Fruit fly (Drosophila melanogaster) whole organism, wandering third instar larva: ENCODE measurements around the gene Sema1a.

Source experiments
- Abd-B ChIP-seq: fragments of >200 bp; optimal IDR thresholded peaks from 2 replicates; lab custom pipeline; 2017; ENCODE audit warnings: missing biosample characterization, missing genetic modification characterization
- CG32264 ChIP-seq: fragments of 200-800 bp; sonication (Bioruptor generic); optimal IDR thresholded peaks from 2 replicates; lab custom pipeline; 2016; ENCODE audit warnings: missing biosample characterization, missing genetic modification characterization
- CG9705 ChIP-seq: fragments of 200-800 bp; sonication (Bioruptor generic); optimal IDR thresholded peaks from 2 replicates; lab custom pipeline; 2018; ENCODE audit warnings: missing biosample characterization, mild to moderate bottlenecking, missing genetic modification characterization
- CrebA ChIP-seq: fragments of 200-800 bp; sonication (Bioruptor generic); optimal IDR thresholded peaks from 2 replicates; lab custom pipeline; 2016; ENCODE audit warnings: missing biosample characterization, mild to moderate bottlenecking, missing genetic modification characterization, borderline replicate concordance
- Dif ChIP-seq: fragments of 200-275, 200-300 bp; sonication (Bioruptor generic); optimal IDR thresholded peaks from 2 replicates; lab custom pipeline; 2018; ENCODE audit warnings: missing biosample characterization, missing genetic modification characterization; ENCODE audit not compliant: partially characterized antibody
- GATAd ChIP-seq: sonication (Bioruptor generic); optimal IDR thresholded peaks from 2 replicates; lab custom pipeline; 2016; ENCODE audit warnings: missing biosample characterization, missing genetic modification characterization
- HLH106 ChIP-seq: fragments of 200-800 bp; optimal IDR thresholded peaks from 3 replicates; lab custom pipeline; 2019; ENCODE audit warnings: missing biosample characterization, mild to moderate bottlenecking, missing genetic modification characterization, moderate library complexity
- Hnf4 ChIP-seq: fragments of 200-800 bp; sonication (Bioruptor generic); optimal IDR thresholded peaks from 2 replicates; lab custom pipeline; 2016; ENCODE audit warnings: missing biosample characterization, mild to moderate bottlenecking, missing genetic modification characterization
- Hr83 ChIP-seq: fragments of 200-300 bp; sonication (Bioruptor generic); optimal IDR thresholded peaks from 2 replicates; lab custom pipeline; 2016; ENCODE audit warnings: missing biosample characterization, mild to moderate bottlenecking, missing genetic modification characterization, moderate library complexity; ENCODE audit not compliant: poor library complexity, severe bottlenecking
- Jra ChIP-seq: sonication (Bioruptor generic); optimal IDR thresholded peaks from 2 replicates; lab custom pipeline; 2016; ENCODE audit warnings: missing biosample characterization, missing genetic modification characterization
- Mio ChIP-seq: sonication (Bioruptor generic); optimal IDR thresholded peaks from 2 replicates; lab custom pipeline; 2016; ENCODE audit warnings: missing biosample characterization, missing genetic modification characterization
- Myc ChIP-seq: fragments of >200 bp; optimal IDR thresholded peaks from 2 replicates; lab custom pipeline; 2017
- OdsH ChIP-seq: fragments of 200-800 bp; sonication (Bioruptor generic); optimal IDR thresholded peaks from 2 replicates; lab custom pipeline; 2016; ENCODE audit warnings: missing biosample characterization, mild to moderate bottlenecking, missing genetic modification characterization
- Rel ChIP-seq, 2 experiments: fragments of 200-800 bp; sonication (Bioruptor generic) in 1 of 2; optimal IDR thresholded peaks; 2 replicates in 1 of 2; 3 replicates in 1 of 2; lab custom pipeline; 2016 to 2019; ENCODE audit warnings: mild to moderate bottlenecking in 2 of 2, missing biosample characterization in 2 of 2, missing genetic modification characterization in 2 of 2, moderate library complexity in 1 of 2
- Sp1 ChIP-seq: fragments of 200-800 bp; sonication (Bioruptor generic); optimal IDR thresholded peaks from 3 replicates; lab custom pipeline; 2019; ENCODE audit warnings: missing biosample characterization, mild to moderate bottlenecking, missing genetic modification characterization, moderate library complexity
- Vsx2 ChIP-seq: fragments of 200-300, 225-300 bp; sonication (Bioruptor generic); optimal IDR thresholded peaks from 2 replicates; lab custom pipeline; 2018; ENCODE audit warnings: missing biosample characterization, missing genetic modification characterization; ENCODE audit not compliant: partially characterized antibody
- br ChIP-seq: fragments of 200-800 bp; sonication (Bioruptor generic); optimal IDR thresholded peaks from 2 replicates; lab custom pipeline; 2016; ENCODE audit warnings: missing biosample characterization, missing genetic modification characterization
- brk ChIP-seq: fragments of 200-800 bp; sonication (Bioruptor generic); optimal IDR thresholded peaks from 2 replicates; lab custom pipeline; 2016; ENCODE audit warnings: missing biosample characterization, mild to moderate bottlenecking, missing genetic modification characterization
- dl ChIP-seq, 2 experiments: fragments of 175-275, 200-275 bp in 1 of 2; fragments of 200-275 bp in 1 of 2; sonication (Bioruptor generic); optimal IDR thresholded peaks; lab custom pipeline; 2018; ENCODE audit warnings: mild to moderate bottlenecking in 2 of 2, missing biosample characterization in 2 of 2, missing genetic modification characterization in 2 of 2, moderate library complexity in 2 of 2; ENCODE audit not compliant: partially characterized antibody in 2 of 2, insufficient read depth in 1 of 2
- dmrt93B ChIP-seq: fragments of 200-800 bp; sonication (Bioruptor generic); optimal IDR thresholded peaks from 2 replicates; lab custom pipeline; 2018; ENCODE audit warnings: missing biosample characterization, mild to moderate bottlenecking, missing genetic modification characterization
- dsf ChIP-seq: sonication (Bioruptor generic); optimal IDR thresholded peaks from 2 replicates; lab custom pipeline; 2016; ENCODE audit warnings: missing biosample characterization, missing genetic modification characterization, borderline replicate concordance
- ey ChIP-seq: fragments of 200-800 bp; sonication (Bioruptor generic); optimal IDR thresholded peaks from 2 replicates; lab custom pipeline; 2016; ENCODE audit warnings: missing biosample characterization, missing genetic modification characterization
- fru ChIP-seq: fragments of 200-800 bp; sonication (Bioruptor generic); optimal IDR thresholded peaks from 3 replicates; lab custom pipeline; 2016; ENCODE audit warnings: missing biosample characterization, mild to moderate bottlenecking, missing genetic modification characterization
- h ChIP-seq: fragments of 200-800 bp; sonication (Bioruptor generic); optimal IDR thresholded peaks from 3 replicates; lab custom pipeline; 2016; ENCODE audit warnings: missing biosample characterization, mild to moderate bottlenecking, missing genetic modification characterization
- jim ChIP-seq: fragments of 175-275, 200-325 bp; sonication (Bioruptor generic); optimal IDR thresholded peaks from 2 replicates; lab custom pipeline; 2016; ENCODE audit warnings: missing biosample characterization, mild to moderate bottlenecking, missing genetic modification characterization
- lola ChIP-seq: fragments of >200 bp; optimal IDR thresholded peaks from 2 replicates; lab custom pipeline; 2017; ENCODE audit warnings: missing biosample characterization, missing genetic modification characterization
- psq ChIP-seq: fragments of 200-800 bp; sonication (Bioruptor generic); optimal IDR thresholded peaks from 3 replicates; lab custom pipeline; 2017; ENCODE audit warnings: missing biosample characterization, mild to moderate bottlenecking, missing genetic modification characterization, moderate library complexity
- rgr ChIP-seq: fragments of 200-800 bp; sonication (Bioruptor generic); optimal IDR thresholded peaks from 3 replicates; lab custom pipeline; 2016; ENCODE audit warnings: missing biosample characterization, mild to moderate bottlenecking, missing genetic modification characterization
- sv ChIP-seq: fragments of 200-800 bp; sonication (Bioruptor generic); optimal IDR thresholded peaks from 3 replicates; lab custom pipeline; 2016; ENCODE audit warnings: missing biosample characterization, missing genetic modification characterization
- tai ChIP-seq: sonication (Bioruptor generic); optimal IDR thresholded peaks from 2 replicates; lab custom pipeline; 2016; ENCODE audit warnings: missing biosample characterization, missing genetic modification characterization
- woc ChIP-seq: sonication (Bioruptor generic); optimal IDR thresholded peaks from 2 replicates; lab custom pipeline; 2016; ENCODE audit warnings: missing biosample characterization, mild to moderate bottlenecking, missing genetic modification characterization

Sema1a gene

dm6 chr2L:8538449-8539050 is 3.4 kb upstream of the Sema1a start:
- TF ChIP-seq Rel (GFP tag; optimal IDR thresholded peaks at IDR 0.05; lab: Kevin White, UChicago) (no peak), Rel (tag; optimal IDR thresholded peaks at IDR 0.05; lab: Kevin White, UChicago) (peak; percentile 55), sv (GFP tag; lab: Kevin White, UChicago) (no peak)

DNA sequence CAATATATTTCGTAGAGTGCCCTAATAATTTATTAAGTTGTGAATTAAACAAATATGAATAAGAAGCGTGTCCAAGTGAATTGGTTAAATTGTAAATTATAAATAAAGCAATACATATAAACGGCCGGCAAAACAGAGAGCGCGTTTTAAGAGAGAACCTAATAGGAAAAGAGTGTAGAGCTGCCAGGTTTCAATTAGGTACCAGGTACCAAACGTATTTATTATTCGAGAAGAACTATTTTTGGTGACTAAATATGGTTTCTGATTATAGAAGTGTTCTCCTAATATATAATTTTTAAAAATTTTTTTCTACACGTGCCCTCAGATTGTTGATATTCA is 256 bp downstream of the Sema1a start:
- TF ChIP-seq Vsx2 (GFP tag; lab: Kevin White, UChicago) (no peak), rgr (no peak), woc (GFP tag; lab: Kevin White, UChicago) (no peak), dsf (no peak), Jra (no peak), fru (no peak), Mio (GFP tag; lab: Kevin White, UChicago) (no peak), dmrt93B (GFP tag; lab: Kevin White, UChicago) (no peak)

DNA sequence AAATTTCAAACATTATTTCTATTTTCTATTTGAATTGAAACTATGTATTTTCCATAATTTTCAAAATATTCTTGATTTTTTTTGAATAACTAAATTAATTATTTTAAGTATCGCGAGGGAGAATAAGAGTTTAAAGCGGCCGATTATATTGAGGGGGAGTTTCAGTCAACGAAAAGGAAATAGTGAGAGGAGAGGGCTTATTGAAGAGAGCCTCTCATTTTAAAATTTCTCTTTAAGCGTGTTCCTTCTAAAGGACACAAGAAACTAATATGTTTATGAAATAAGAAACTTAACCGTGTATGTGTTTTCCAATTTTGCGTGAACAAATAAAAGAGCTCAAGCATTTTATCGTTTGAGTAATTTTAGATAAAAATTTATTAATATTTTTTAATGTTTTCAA is 692 bp downstream of the Sema1a start:
- no peak for TF ChIP-seq CrebA (GFP tag; lab: Kevin White, UChicago)
- TF ChIP-seq dsf: no peak
- no peak for TF ChIP-seq jim (GFP tag; lab: Kevin White, UChicago)
- no peak for TF ChIP-seq Abd-B (GFP tag; lab: Kevin White, UChicago)
- no peak for TF ChIP-seq dl (GFP tag; optimal IDR thresholded peaks at IDR 0.05; lab: Kevin White, UChicago; ENCODE audit: insufficient read depth in 1 of 2, partially characterized antibody in 2 of 2)
- TF ChIP-seq sv (GFP tag; lab: Kevin White, UChicago): no peak
- no peak for TF ChIP-seq Vsx2 (GFP tag; lab: Kevin White, UChicago)
- TF ChIP-seq lola (GFP tag; lab: Kevin White, UChicago): no peak
- TF ChIP-seq psq (GFP tag; lab: Kevin White, UChicago): no peak
- no peak for TF ChIP-seq h
- TF ChIP-seq fru: no peak
- TF ChIP-seq Hr83: no peak
- TF ChIP-seq Sp1: no peak
- no peak for TF ChIP-seq woc (GFP tag; lab: Kevin White, UChicago)
- TF ChIP-seq Dif: no peak
- TF ChIP-seq brk (GFP tag; lab: Kevin White, UChicago): no peak
- no peak for TF ChIP-seq CG9705 (GFP tag; lab: Kevin White, UChicago)
- no peak for TF ChIP-seq Hnf4 (GFP tag; lab: Kevin White, UChicago)

DNA sequence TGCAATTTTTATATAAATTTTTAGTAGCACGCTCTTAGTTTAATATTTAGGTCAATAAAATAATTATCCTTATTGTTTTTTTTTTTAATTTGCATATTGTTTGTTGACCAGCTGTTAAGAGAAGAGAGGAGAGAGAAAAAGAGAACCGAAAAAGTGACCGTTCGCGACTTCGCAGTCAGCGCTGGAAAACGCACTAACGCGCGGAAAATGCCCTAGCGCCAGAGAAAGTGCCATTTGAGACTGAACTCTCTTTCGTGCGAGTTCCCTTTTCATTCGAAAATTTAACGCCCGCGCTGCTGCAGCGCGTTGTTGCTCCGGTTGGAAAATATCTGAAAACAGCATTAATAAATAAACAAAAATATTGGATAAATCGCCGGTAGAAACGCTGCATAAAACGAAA is 1.2 kb downstream of the Sema1a start:
- TF ChIP-seq ey (GFP tag; lab: Kevin White, UChicago) (no peak), Sp1 (no peak), psq (GFP tag; lab: Kevin White, UChicago) (peak; percentile 1), tai (GFP tag; lab: Kevin White, UChicago) (no peak), Mio (GFP tag; lab: Kevin White, UChicago) (no peak), Dif (no peak), fru (no peak)

DNA sequence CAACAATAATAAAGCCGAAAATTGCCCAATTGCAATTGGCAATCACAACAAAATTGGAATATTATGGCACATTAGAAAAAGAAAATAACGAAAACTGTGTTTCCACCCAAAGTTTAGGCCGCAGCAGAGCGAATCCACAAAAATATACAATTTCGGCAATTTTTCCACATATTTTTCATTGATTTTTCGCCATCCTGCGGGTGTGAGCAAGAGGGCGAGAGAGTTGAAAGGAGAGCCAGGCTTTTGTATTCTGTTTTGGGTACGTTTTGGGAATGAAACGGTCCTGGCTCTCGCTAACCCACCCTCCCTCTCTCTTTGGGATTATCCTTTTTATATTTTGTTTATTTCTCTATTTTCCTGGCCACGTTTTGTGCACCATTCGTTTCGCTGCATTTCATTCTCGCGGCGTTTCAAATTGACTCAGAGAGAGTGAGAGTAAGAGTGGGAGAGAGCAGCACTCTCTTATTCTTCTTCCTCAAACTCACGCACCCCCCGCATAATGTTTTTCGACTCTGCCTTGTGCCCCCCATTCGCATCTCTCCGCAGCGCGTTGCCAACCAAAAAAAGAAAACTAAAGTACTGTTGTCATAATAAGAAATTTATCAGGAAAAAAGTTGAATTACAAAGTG is 1.9 kb downstream of the Sema1a start:
- TF ChIP-seq Vsx2 (GFP tag; lab: Kevin White, UChicago): peak; percentile 28
- peak; percentile 96 for TF ChIP-seq psq (GFP tag; lab: Kevin White, UChicago)
- TF ChIP-seq dl (GFP tag; optimal IDR thresholded peaks at IDR 0.05; lab: Kevin White, UChicago; ENCODE audit: insufficient read depth in 1 of 2, partially characterized antibody in 2 of 2): peak; percentile 53 to 81
- peak; percentile 69 for TF ChIP-seq Dif
- no peak for TF ChIP-seq Abd-B (GFP tag; lab: Kevin White, UChicago)
- TF ChIP-seq Myc (lab: Kevin White, UChicago): no peak

DNA sequence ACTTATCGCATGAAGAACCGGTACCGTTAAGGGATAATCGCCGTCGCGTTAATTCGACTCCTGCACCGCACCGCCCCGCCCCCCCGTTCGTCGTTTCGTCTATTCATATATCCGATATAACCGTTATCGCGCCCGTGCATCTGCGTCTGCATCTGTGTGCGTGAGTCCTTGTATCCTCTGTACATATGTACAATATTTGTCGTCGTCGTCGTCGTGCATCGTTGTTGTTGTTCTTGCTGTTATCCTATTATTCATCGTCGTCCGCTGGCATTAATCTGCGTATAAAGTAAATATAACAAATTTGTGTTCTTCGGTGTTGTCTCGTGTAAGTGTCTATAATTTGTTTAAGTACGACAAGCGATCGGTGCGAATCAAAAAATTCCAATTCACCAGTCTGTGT is 2.7 kb downstream of the Sema1a start:
- TF ChIP-seq Mio (GFP tag; lab: Kevin White, UChicago): no peak
- TF ChIP-seq ey (GFP tag; lab: Kevin White, UChicago): no peak
- no peak for TF ChIP-seq CG32264 (GFP tag; lab: Kevin White, UChicago)
- TF ChIP-seq HLH106 (tag; lab: Kevin White, UChicago): no peak
- TF ChIP-seq GATAd (GFP tag; lab: Kevin White, UChicago): no peak
- no peak for TF ChIP-seq brk (GFP tag; lab: Kevin White, UChicago)
- no peak for TF ChIP-seq psq (GFP tag; lab: Kevin White, UChicago)
- no peak for TF ChIP-seq woc (GFP tag; lab: Kevin White, UChicago)
- TF ChIP-seq br (GFP tag; lab: Kevin White, UChicago): no peak
- no peak for TF ChIP-seq dmrt93B (GFP tag; lab: Kevin White, UChicago)
- no peak for TF ChIP-seq Hnf4 (GFP tag; lab: Kevin White, UChicago)
- no peak for TF ChIP-seq OdsH
- TF ChIP-seq rgr: no peak
- no peak for TF ChIP-seq lola (GFP tag; lab: Kevin White, UChicago)
